Fruit fly (Drosophila melanogaster) whole organism, adult: ENCODE results near the gene alt.

Source experiments
- CG12768 ChIP-seq: fragments of 200-800 bp; sonication (Bioruptor generic); optimal IDR thresholded peaks from 2 replicates; lab custom pipeline; 2017; ENCODE audit warnings: missing biosample characterization, missing genetic modification characterization, mild to moderate bottlenecking, moderate library complexity, missing genetic modification reagents
- CG14711 ChIP-seq: fragments of 200-800 bp; sonication (Bioruptor generic); optimal IDR thresholded peaks from 2 replicates; lab custom pipeline; 2018; ENCODE audit warnings: missing biosample characterization, mild to moderate bottlenecking, missing genetic modification characterization, moderate library complexity
- CG1620 ChIP-seq: fragments of 200-800 bp; sonication (Bioruptor generic); optimal IDR thresholded peaks from 2 replicates; lab custom pipeline; 2016; ENCODE audit warnings: missing biosample characterization, missing genetic modification characterization
- CG33017 ChIP-seq: fragments of 200-800 bp; sonication (Bioruptor generic); optimal IDR thresholded peaks from 2 replicates; lab custom pipeline; 2018; ENCODE audit warnings: missing biosample characterization, mild to moderate bottlenecking, missing genetic modification characterization, moderate library complexity
- Hr96 ChIP-seq: fragments of 200-800 bp; sonication (Bioruptor generic); optimal IDR thresholded peaks from 2 replicates; lab custom pipeline; 2016; ENCODE audit warnings: missing biosample characterization, missing genetic modification characterization
- kay ChIP-seq: fragments of 200-800 bp; sonication (Bioruptor generic); peaks from one replicate; lab custom pipeline; 2016; ENCODE audit warnings: missing biosample characterization, missing genetic modification characterization, borderline replicate concordance
- pad ChIP-seq: fragments of 200-800 bp; sonication (Bioruptor generic); optimal IDR thresholded peaks from 3 replicates; lab custom pipeline; 2017; ENCODE audit warnings: missing biosample characterization, missing genetic modification characterization, mild to moderate bottlenecking, moderate library complexity, missing genetic modification reagents
- tj ChIP-seq: fragments of 200-800 bp; sonication (Bioruptor generic); optimal IDR thresholded peaks from 3 replicates; lab custom pipeline; 2017; ENCODE audit warnings: missing biosample characterization, mild to moderate bottlenecking, missing genetic modification characterization, moderate library complexity

DNA sequence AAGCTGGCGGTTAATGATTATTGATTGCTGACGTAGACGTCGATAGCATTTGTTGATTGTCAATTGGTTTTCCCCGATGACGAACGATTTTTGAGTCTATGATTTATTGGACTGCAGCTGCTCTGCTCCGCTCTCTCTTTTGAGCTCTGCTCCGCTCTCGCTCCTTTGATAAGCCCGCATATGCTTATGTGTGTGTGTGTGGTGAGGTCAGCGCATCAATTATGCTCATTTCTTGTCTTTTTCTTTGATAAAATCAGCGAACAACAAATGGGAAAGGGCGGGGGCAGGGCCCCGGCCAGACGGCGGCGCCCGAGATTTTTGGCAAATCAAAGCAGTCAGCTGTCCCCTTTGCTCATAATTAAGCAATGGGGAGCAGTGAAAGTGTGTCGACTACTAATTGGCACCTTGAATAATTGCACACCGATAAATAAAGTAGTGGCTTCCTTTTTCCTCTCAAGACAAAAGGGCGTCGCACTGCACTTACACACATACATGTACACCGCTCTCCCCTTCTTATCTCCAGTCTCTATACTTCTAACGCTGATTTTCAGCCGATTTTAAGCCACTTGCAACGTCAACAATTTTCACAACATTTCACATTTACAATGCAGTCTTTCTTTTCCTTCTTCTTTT lies 588 bp downstream of the alt start:
- TF ChIP-seq Hr96: no peak
- no peak for TF ChIP-seq kay
- TF ChIP-seq CG33017 (tag; lab: Kevin White, UChicago): no peak
- no peak for TF ChIP-seq tj (GFP tag; lab: Kevin White, UChicago)
- TF ChIP-seq pad: no peak
- TF ChIP-seq CG1620 (GFP tag; lab: Kevin White, UChicago): no peak
- no peak for TF ChIP-seq CG12768 (GFP tag; lab: Kevin White, UChicago)
- TF ChIP-seq CG14711: no peak
